Worm (Caenorhabditis elegans): ENCODE data around the gene C44B9.3.

Gene C44B9.3

DNA sequence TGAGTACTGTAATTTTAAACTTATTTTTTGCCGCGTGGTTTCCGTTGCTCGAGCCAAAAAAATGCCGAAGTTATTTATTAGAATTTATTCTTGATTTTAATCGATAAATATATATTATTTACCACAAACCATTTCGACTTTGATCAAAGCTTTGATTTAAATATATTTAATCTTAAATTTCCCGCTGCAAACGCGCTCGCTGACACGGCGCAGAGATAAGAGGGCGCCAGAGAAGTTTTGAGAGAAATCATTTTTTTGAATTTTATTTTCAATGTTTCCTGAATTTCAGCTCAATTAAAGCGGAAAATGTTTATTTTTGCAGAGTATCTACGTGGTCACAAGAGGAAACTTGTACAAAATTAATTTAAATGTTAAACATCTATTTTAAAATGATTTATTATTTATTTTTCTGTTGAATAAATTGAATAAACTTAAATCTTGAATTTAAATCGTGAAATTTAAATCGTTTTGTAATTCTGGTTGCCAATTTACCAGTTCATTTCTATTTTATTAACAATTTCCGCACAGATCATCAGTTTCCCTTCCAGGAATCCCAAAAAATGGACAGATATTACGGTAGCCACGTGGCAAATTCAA, 15.9 kb upstream of the C44B9.3 start, which contains the start of gene com-1:
Gene com-1, plus strand, starts transcription at position 547 of the 597 bp plus-strand sequence.
- TF ChIP-seq crh-2 (tag; optimal IDR thresholded peaks at IDR 0.05) (no peak), C34F6.9 (tag; optimal IDR thresholded peaks at IDR 0.05) (peak; percentile 62), lin-13 (GFP tag; optimal IDR thresholded peaks at IDR 0.05) (peak; percentile 41), nhr-6 (tag; optimal IDR thresholded peaks at IDR 0.05) (no peak), ztf-11 (tag; optimal IDR thresholded peaks at IDR 0.05) (no peak), alr-1 (tag; optimal IDR thresholded peaks at IDR 0.05) (no peak), lsy-2 (tag; optimal IDR thresholded peaks at IDR 0.05) (peak in 1 of 2 experiments; percentile 66), elt-3 (tag; optimal IDR thresholded peaks at IDR 0.05) (no peak), lin-39 (tag; optimal IDR thresholded peaks at IDR 0.05) (no peak), unc-62 (GFP tag; optimal IDR thresholded peaks at IDR 0.05) (no peak), unc-55 (GFP tag; optimal IDR thresholded peaks at IDR 0.05) (peak; percentile 68), gmeb-1 (tag; optimal IDR thresholded peaks at IDR 0.05) (peak; percentile 57), ztf-1 (GFP tag; conservative IDR thresholded peaks at IDR 0.05) (no peak), R02D3.7 (tag; optimal IDR thresholded peaks at IDR 0.05) (no peak)

DNA sequence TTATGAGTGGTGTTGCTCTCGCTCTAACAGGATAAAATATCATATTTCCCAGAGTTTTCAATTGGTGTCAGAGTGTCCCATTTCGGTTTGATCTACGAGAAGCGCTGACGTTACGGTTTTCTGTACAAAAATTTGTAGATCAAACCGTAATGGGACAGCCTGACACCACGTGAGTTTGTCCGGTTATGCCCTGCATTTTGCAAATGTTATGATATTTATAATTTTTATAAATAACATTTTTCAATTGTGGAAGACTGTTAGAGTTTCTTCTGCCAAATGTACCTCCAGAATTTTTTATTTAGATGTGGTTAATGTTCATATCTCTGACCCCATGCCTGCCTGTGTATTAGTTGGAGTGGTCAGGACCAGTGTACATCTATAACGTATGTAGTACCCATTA, 14.2 kb upstream of the C44B9.3 start, which contains the start of gene fbxb-87:
Gene fbxb-87, plus strand, starts transcription at position 301 of the 400 bp plus-strand sequence.
- TF ChIP-seq zag-1 (tag; optimal IDR thresholded peaks at IDR 0.05), result no peak

DNA sequence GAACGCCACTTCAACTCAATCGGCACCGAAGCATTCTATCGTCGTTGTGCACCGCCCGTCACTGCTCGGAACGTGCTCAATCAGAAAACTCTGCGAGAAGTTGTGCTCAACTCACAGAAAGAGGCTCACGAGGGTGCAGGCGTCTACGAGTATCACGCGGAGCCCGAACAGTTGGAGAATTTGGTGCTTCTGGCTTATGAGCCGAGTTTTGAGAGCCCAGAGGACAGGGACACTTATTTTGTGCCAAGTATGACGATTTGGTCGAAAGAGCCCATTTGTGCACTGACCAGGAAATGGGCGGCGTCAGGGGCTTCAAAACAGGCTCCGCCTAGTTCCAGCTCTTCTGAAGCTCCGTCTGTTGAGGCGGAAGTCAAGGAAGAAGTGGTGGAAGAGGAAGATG, 8.8 kb upstream of the C44B9.3 start:
- no peak for TF ChIP-seq gmeb-1 (tag; optimal IDR thresholded peaks at IDR 0.05)

DNA sequence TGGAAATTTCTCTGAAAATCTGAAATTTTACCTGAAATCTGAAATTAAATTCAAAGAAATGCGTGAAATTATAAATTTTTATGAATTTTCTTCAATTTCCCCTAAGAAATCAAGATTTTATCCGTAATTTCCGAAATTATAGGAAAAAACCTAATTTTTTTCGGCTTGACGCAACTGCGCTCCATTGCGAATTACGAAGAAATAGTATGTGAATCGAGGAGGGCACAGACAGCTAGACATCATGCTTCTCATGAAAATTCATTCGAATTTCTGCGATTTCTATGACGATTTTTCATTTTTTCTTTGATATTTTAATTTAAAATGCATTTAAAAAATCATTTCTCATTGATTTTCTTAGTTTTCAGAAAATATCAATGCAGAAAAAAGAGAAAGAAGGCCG, 2.0 kb upstream of the C44B9.3 start:
- TF ChIP-seq sma-3 (GFP tag; optimal IDR thresholded peaks at IDR 0.05) (peak; percentile 82), lin-39 (tag; optimal IDR thresholded peaks at IDR 0.05) (no peak), lin-11 (tag; optimal IDR thresholded peaks at IDR 0.05) (no peak), elt-3 (tag; optimal IDR thresholded peaks at IDR 0.05) (no peak), nhr-25 (tag; optimal IDR thresholded peaks at IDR 0.05) (peak; percentile 58), snpc-4 (tag; optimal IDR thresholded peaks at IDR 0.05) (peak; percentile 24), ztf-1 (GFP tag; conservative IDR thresholded peaks at IDR 0.05) (no peak), gmeb-1 (tag; optimal IDR thresholded peaks at IDR 0.05) (peak; percentile 77), lsy-2 (tag; optimal IDR thresholded peaks at IDR 0.05) (peak; percentile 59 to 84), ceh-16 (tag; optimal IDR thresholded peaks at IDR 0.05) (no peak), unc-62 (GFP tag; optimal IDR thresholded peaks at IDR 0.05) (no peak), elt-1 (tag; optimal IDR thresholded peaks at IDR 0.05) (no peak), lin-13 (GFP tag; optimal IDR thresholded peaks at IDR 0.05) (peak; percentile 62), nhr-21 (tag; optimal IDR thresholded peaks at IDR 0.05) (peak; percentile 52), ztf-11 (tag; optimal IDR thresholded peaks at IDR 0.05) (no peak), mdl-1 (tag; optimal IDR thresholded peaks at IDR 0.05) (no peak), mbf-1 (tag; optimal IDR thresholded peaks at IDR 0.05) (no peak), blmp-1 (tag; optimal IDR thresholded peaks at IDR 0.05; ENCODE audit: insufficient read depth) (no peak), nhr-11 (tag; optimal IDR thresholded peaks at IDR 0.05) (no peak), ceh-82 (tag; optimal IDR thresholded peaks at IDR 0.05) (no peak), alr-1 (tag; optimal IDR thresholded peaks at IDR 0.05) (no peak), sem-4 (tag; optimal IDR thresholded peaks at IDR 0.05) (no peak), nhr-6 (tag; optimal IDR thresholded peaks at IDR 0.05) (peak; percentile 74), nhr-129 (tag; optimal IDR thresholded peaks at IDR 0.05) (peak; percentile 34), fos-1 (tag; optimal IDR thresholded peaks at IDR 0.05) (no peak), unc-55 (GFP tag; optimal IDR thresholded peaks at IDR 0.05) (peak; percentile 82), sma-9 (GFP tag; optimal IDR thresholded peaks at IDR 0.05) (no peak), sma-9 (tag; optimal IDR thresholded peaks at IDR 0.05) (no peak), ZK546.5 (tag; optimal IDR thresholded peaks at IDR 0.05) (no peak), nhr-77 (tag; optimal IDR thresholded peaks at IDR 0.05) (no peak), R02D3.7 (tag; optimal IDR thresholded peaks at IDR 0.05) (no peak), crh-2 (tag; optimal IDR thresholded peaks at IDR 0.05) (peak; percentile 60), F13H6.1 (tag; optimal IDR thresholded peaks at IDR 0.05) (peak; percentile 39), nhr-237 (tag; optimal IDR thresholded peaks at IDR 0.05) (no peak), Y55F3AM.14 (GFP tag; optimal IDR thresholded peaks at IDR 0.05) (no peak), aly-2 (tag; optimal IDR thresholded peaks at IDR 0.05) (no peak), C34F6.9 (tag; optimal IDR thresholded peaks at IDR 0.05) (peak; percentile 86), mab-5 (tag; optimal IDR thresholded peaks at IDR 0.05) (peak; percentile 40), peb-1 (tag; optimal IDR thresholded peaks at IDR 0.05) (no peak), nhr-23 (tag; optimal IDR thresholded peaks at IDR 0.05) (no peak), skn-1 (tag; optimal IDR thresholded peaks at IDR 0.05) (no peak), unc-39 (tag; optimal IDR thresholded peaks at IDR 0.05) (no peak), dmd-4 (tag; optimal IDR thresholded peaks at IDR 0.05) (no peak), ztf-4 (tag; optimal IDR thresholded peaks at IDR 0.05) (no peak), nhr-10 (tag; optimal IDR thresholded peaks at IDR 0.05) (no peak), zag-1 (tag; optimal IDR thresholded peaks at IDR 0.05) (no peak)

Data from whole organism, L2 larva.